Worm (Caenorhabditis elegans) whole organism, late embryonic: Measurements from ENCODE around the gene ZK697.8.

Experiments
- C38D4.7 ChIP-seq: fragments of 200-800 bp; sonication (Bioruptor generic); optimal IDR thresholded peaks from 2 replicates; lab custom pipeline; 2018; ENCODE audit warnings: mild to moderate bottlenecking, missing genetic modification characterization, moderate library complexity, missing compliant biosample characterization
- F13H6.1 ChIP-seq: sonication (generic microtip); optimal IDR thresholded peaks from 2 replicates; lab custom pipeline; 2016; ENCODE audit warnings: missing genetic modification characterization, missing compliant biosample characterization
- T23F11.4 ChIP-seq: fragments of 200-800 bp; sonication (Bioruptor generic); optimal IDR thresholded peaks from 2 replicates; lab custom pipeline; 2018; ENCODE audit warnings: mild to moderate bottlenecking, missing genetic modification characterization, missing compliant biosample characterization
- ceh-14 ChIP-seq: sonication (generic microtip); optimal IDR thresholded peaks from 2 replicates; lab custom pipeline; 2016; ENCODE audit warnings: missing genotype, missing genetic modification characterization, missing compliant biosample characterization
- ceh-18 ChIP-seq: sonication (generic microtip); optimal IDR thresholded peaks from 2 replicates; lab custom pipeline; 2016; ENCODE audit warnings: missing genetic modification characterization, missing compliant biosample characterization
- ceh-19 ChIP-seq: fragments of 200-800 bp; sonication (Bioruptor generic); optimal IDR thresholded peaks from 2 replicates; lab custom pipeline; 2018; ENCODE audit warnings: mild to moderate bottlenecking, missing genetic modification characterization, missing compliant biosample characterization
- ceh-22 ChIP-seq: sonication (generic microtip); optimal IDR thresholded peaks from 2 replicates; lab custom pipeline; 2017; ENCODE audit warnings: missing biosample characterization, missing genetic modification characterization
- ceh-24 ChIP-seq: sonication (generic microtip); optimal IDR thresholded peaks from 2 replicates; lab custom pipeline; 2016; ENCODE audit warnings: mild to moderate bottlenecking, missing genetic modification characterization, missing compliant biosample characterization
- ceh-45 ChIP-seq: fragments of 200-800 bp; sonication (Bioruptor generic); IDR thresholded peaks from 2 replicates; pipeline ENCODE4 v1.3.6; 2022; ENCODE audit warnings: missing genetic modification reagents, missing genetic modification characterization, missing compliant biosample characterization
- ceh-9 ChIP-seq: sonication (generic microtip); optimal IDR thresholded peaks from 2 replicates; lab custom pipeline; 2016; ENCODE audit warnings: mild to moderate bottlenecking, missing genetic modification characterization, inconsistent platforms, missing compliant biosample characterization
- che-1 ChIP-seq: sonication (generic microtip); optimal IDR thresholded peaks from 2 replicates; lab custom pipeline; 2016; ENCODE audit warnings: mild to moderate bottlenecking, missing genetic modification characterization, missing compliant biosample characterization
- dmd-4 ChIP-seq: sonication (generic microtip); optimal IDR thresholded peaks from 2 replicates; lab custom pipeline; 2016; ENCODE audit warnings: borderline replicate concordance, missing genetic modification characterization, missing compliant biosample characterization
- dve-1 ChIP-seq: sonication (generic microtip); optimal IDR thresholded peaks from 2 replicates; lab custom pipeline; 2017; ENCODE audit warnings: antibody characterized with exemption, mild to moderate bottlenecking, missing genetic modification characterization, missing compliant biosample characterization
- ets-4 ChIP-seq: sonication (generic microtip); optimal IDR thresholded peaks from 2 replicates; lab custom pipeline; 2016; ENCODE audit warnings: missing genetic modification characterization, missing compliant biosample characterization
- fax-1 ChIP-seq: sonication (generic microtip); optimal IDR thresholded peaks from 2 replicates; lab custom pipeline; 2016; ENCODE audit warnings: missing genotype, missing genetic modification characterization, missing compliant biosample characterization
- fkh-6 ChIP-seq: sonication (generic microtip); optimal IDR thresholded peaks from 2 replicates; lab custom pipeline; 2016; ENCODE audit warnings: missing genetic modification characterization, missing compliant biosample characterization
- hlh-15 ChIP-seq: sonication (generic microtip); optimal IDR thresholded peaks from 2 replicates; lab custom pipeline; 2016; ENCODE audit warnings: missing genetic modification characterization, missing compliant biosample characterization
- hlh-8 ChIP-seq: sonication (generic microtip); optimal IDR thresholded peaks from 2 replicates; lab custom pipeline; 2016; ENCODE audit warnings: missing genotype, missing genetic modification characterization, missing compliant biosample characterization
- lin-11 ChIP-seq: fragments of 200-800 bp; sonication (Bioruptor generic); optimal IDR thresholded peaks from 2 replicates; lab custom pipeline; 2018; ENCODE audit warnings: mild to moderate bottlenecking, missing genetic modification characterization, missing compliant biosample characterization
- nfya-1 ChIP-seq: sonication (generic microtip); optimal IDR thresholded peaks from 2 replicates; lab custom pipeline; 2017; ENCODE audit warnings: missing genetic modification characterization, mild to moderate bottlenecking, missing compliant biosample characterization, antibody characterized with exemption, moderate library complexity
- nhr-232 ChIP-seq: sonication (generic microtip); optimal IDR thresholded peaks from 2 replicates; lab custom pipeline; 2016; ENCODE audit warnings: missing genetic modification characterization, missing compliant biosample characterization
- npax-4 ChIP-seq: sonication (generic microtip); optimal IDR thresholded peaks from 2 replicates; lab custom pipeline; 2016; ENCODE audit warnings: missing genetic modification characterization, missing compliant biosample characterization
- odd-2 ChIP-seq: sonication (generic microtip); optimal IDR thresholded peaks from 2 replicates; lab custom pipeline; 2017; ENCODE audit warnings: antibody characterized with exemption, mild to moderate bottlenecking, missing genetic modification characterization, missing compliant biosample characterization
- pax-1 ChIP-seq: fragments of 150-350 bp; optimal IDR thresholded peaks from 2 replicates; lab custom pipeline; 2014; ENCODE audit warnings: missing biosample characterization, missing genetic modification characterization
- pha-2 ChIP-seq: sonication (generic microtip); optimal IDR thresholded peaks from 2 replicates; lab custom pipeline; 2017; ENCODE audit warnings: mild to moderate bottlenecking, missing genetic modification characterization, missing compliant biosample characterization
- ref-2 ChIP-seq: sonication (generic microtip); optimal IDR thresholded peaks from 2 replicates; lab custom pipeline; 2016; ENCODE audit warnings: missing genetic modification characterization, missing compliant biosample characterization
- rnt-1 ChIP-seq: sonication (generic microtip); optimal IDR thresholded peaks from 2 replicates; lab custom pipeline; 2016; ENCODE audit warnings: missing genetic modification characterization, missing compliant biosample characterization
- sdc-2 ChIP-seq: sonication (generic microtip); optimal IDR thresholded peaks from 2 replicates; lab custom pipeline; 2016; ENCODE audit warnings: missing genotype, missing genetic modification characterization, missing compliant biosample characterization
- tbx-2 ChIP-seq: sonication (generic microtip); optimal IDR thresholded peaks from 2 replicates; lab custom pipeline; 2016; ENCODE audit warnings: missing genetic modification characterization, missing compliant biosample characterization
- tbx-7 ChIP-seq: sonication (generic microtip); optimal IDR thresholded peaks from 2 replicates; lab custom pipeline; 2016; ENCODE audit warnings: missing genotype, missing genetic modification characterization, missing compliant biosample characterization
- unc-42 ChIP-seq: sonication (generic microtip); optimal IDR thresholded peaks from 2 replicates; lab custom pipeline; 2016; ENCODE audit warnings: missing genotype, missing genetic modification characterization, missing compliant biosample characterization
- unc-86 ChIP-seq: sonication (generic microtip); optimal IDR thresholded peaks from 2 replicates; lab custom pipeline; 2016; ENCODE audit warnings: missing genetic modification characterization, missing compliant biosample characterization
- zip-5 ChIP-seq: sonication (generic microtip); optimal IDR thresholded peaks from 2 replicates; lab custom pipeline; 2016; ENCODE audit warnings: missing genetic modification characterization, missing compliant biosample characterization
- ztf-16 ChIP-seq: sonication (generic microtip); optimal IDR thresholded peaks from 2 replicates; lab custom pipeline; 2017; ENCODE audit warnings: missing genetic modification characterization, missing compliant biosample characterization

The ZK697.8 gene

DNA sequence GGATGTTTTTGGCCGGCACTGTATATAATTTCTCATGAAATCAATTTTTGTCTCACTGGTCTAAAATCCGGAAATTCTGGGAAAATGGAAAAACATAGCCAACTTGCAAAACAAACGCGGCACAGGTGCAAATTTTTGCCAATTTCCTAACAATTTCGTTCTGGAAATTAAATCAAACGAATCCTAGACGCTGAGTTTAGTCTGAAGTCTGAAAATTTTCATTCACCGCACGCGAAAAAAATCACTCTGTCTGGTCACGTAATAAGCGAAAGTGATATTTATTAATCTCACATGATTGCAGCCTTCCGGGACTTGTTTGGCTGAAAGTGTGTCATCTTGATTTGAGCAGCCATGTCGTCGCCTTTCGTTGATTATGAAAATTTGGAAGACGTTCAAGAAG, 32.1 kb downstream of the ZK697.8 start, which contains the start of gene srw-103:
Gene srw-103, plus strand, starts transcription at position 301 of the 400 bp plus-strand sequence.
- TF ChIP-seq hlh-15 (tag; lab: Kevin White, UChicago) = no peak
- TF ChIP-seq dve-1 (tag; lab: Kevin White, UChicago) = no peak
- no peak for TF ChIP-seq fkh-6 (tag; lab: Kevin White, UChicago)
- TF ChIP-seq C38D4.7 (GFP tag; lab: Kevin White, UChicago) = no peak
- TF ChIP-seq ceh-14 = no peak
- TF ChIP-seq ceh-24 (tag; lab: Kevin White, UChicago) = no peak
- no peak for TF ChIP-seq fax-1 (tag; lab: Kevin White, UChicago)
- TF ChIP-seq ceh-9 = no peak
- no peak for TF ChIP-seq T23F11.4 (GFP tag; lab: Kevin White, UChicago)
- no peak for TF ChIP-seq tbx-2 (tag; lab: Kevin White, UChicago)
- TF ChIP-seq odd-2 (tag; lab: Kevin White, UChicago) = no peak
- TF ChIP-seq rnt-1 (tag; lab: Kevin White, UChicago) = no peak

DNA sequence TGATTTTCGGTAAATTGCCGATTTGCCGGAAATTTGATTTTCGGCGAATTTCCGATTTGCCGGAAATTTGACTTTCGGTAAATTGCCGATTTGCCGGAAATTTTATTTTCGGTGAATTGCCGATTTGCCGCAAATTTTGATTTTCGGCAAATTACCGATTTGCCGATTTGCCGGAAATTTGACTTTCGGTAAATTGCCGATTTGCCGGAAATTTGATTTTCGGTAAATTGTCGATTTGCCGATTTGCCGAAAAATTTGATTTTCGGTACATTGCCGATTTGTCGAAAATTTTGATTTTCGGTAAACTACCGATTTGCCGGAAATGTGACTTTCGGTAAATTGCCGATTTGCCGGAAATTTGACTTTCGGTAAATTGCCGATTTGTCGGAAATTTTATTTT, 35.2 kb downstream of the ZK697.8 start:
- 0 out of 2 replicates have a peak, but pooled peaks have one; percentile 67 for TF ChIP-seq ceh-45 (GFP tag; lab: Robert Waterston, UW)

DNA sequence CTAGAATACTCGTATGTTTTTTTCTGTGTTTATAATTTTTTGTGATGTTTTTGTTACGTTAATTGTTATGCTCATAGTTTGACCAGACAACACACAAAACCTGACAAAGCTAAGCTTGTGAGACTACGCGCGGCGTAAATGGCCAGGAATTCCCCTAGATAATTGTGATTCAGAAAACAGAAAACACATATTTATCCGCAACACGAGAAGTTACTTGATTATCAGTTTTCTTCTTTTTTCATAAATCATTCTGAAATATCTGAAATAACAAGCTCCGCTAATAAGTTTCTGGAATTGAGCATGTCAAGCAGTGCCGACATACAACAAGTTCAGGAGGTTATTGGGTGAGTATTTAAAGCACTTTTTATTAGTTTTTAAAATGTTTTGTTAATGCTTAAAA, 38.0 kb downstream of the ZK697.8 start, which contains the start of gene srw-100:
Gene srw-100, plus strand, starts transcription at position 301 of the 400 bp plus-strand sequence.
- TF ChIP-seq C38D4.7 (GFP tag; lab: Kevin White, UChicago) (no peak), che-1 (tag; lab: Kevin White, UChicago) (no peak), tbx-7 (tag; lab: Kevin White, UChicago) (no peak)

DNA sequence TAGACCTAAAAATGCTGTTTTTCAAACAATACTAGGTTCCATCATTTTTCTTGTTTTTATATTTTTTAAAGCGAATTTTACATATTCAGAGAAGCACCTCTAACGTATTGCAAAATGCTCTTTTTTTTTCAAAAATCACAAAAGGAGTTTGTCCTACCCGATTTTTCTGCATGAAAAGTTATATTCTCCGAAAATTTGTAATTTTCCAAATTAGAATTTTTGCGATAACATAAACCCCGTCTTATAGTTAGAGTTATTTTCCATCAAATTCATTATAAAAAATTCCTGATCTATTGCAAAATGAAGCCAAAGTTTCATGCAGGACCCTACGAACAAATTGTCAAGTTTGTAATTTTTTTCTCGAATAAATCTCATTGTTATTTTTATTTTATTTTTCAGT, 40.5 kb downstream of the ZK697.8 start, which contains the start of gene srw-99:
Gene srw-99, plus strand, starts transcription at position 301 of the 400 bp plus-strand sequence.
- no peak for TF ChIP-seq ref-2 (tag; lab: Kevin White, UChicago)
- no peak for TF ChIP-seq nhr-232 (tag; lab: Kevin White, UChicago)
- TF ChIP-seq ztf-16 (tag; lab: Kevin White, UChicago) = no peak
- no peak for TF ChIP-seq C38D4.7 (GFP tag; lab: Kevin White, UChicago)
- no peak for TF ChIP-seq lin-11 (tag; lab: Kevin White, UChicago)
- no peak for TF ChIP-seq dmd-4 (tag; lab: Kevin White, UChicago)
- TF ChIP-seq dve-1 (tag; lab: Kevin White, UChicago) = no peak
- TF ChIP-seq, all 69 proteins: peak for 0

DNA sequence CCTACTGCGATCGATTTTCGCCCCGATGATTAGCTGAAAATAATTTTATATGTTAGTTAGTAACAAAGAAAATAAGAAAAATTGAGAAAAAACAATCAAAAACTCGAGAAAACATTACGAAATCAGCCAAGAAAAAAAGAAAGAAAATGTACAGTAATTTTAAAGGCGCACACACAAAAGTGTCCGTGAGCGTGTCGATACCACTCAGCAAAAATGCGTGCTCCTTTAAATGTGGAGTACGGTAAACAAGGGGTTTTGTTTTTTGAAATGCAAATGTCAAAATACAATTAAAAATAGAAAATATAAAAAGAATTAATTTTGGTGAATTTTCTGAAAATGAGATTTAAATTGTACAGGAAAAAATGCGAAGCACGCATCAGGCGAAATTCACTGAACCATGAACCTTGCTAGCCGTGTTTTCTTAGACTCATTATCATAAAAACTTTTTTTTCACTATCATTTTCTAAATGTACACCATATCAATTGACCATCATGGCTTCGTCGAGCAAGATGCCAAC, 47.3 kb downstream of the ZK697.8 start, which contains the start of gene srw-90:
Gene srw-90, plus strand, starts transcription at position 468 of the 518 bp plus-strand sequence.
- TF ChIP-seq hlh-8 (tag; lab: Kevin White, UChicago) = no peak
- TF ChIP-seq pha-2 (tag; lab: Kevin White, UChicago) = no peak
- no peak for TF ChIP-seq rnt-1 (tag; lab: Kevin White, UChicago)
- TF ChIP-seq ceh-22 (tag; lab: Kevin White, UChicago) = no peak
- TF ChIP-seq nfya-1 (tag; lab: Kevin White, UChicago) = no peak
- no peak for TF ChIP-seq tbx-7 (tag; lab: Kevin White, UChicago)
- TF ChIP-seq sdc-2 = no peak
- TF ChIP-seq zip-5 (tag; lab: Kevin White, UChicago) = no peak
- no peak for TF ChIP-seq pax-1 (tag; lab: Kevin White, UChicago)
- TF ChIP-seq hlh-15 (tag; lab: Kevin White, UChicago) = no peak
- TF ChIP-seq npax-4 (tag; lab: Kevin White, UChicago) = no peak
- TF ChIP-seq ceh-18 = no peak
- no peak for TF ChIP-seq unc-42 (tag; lab: Kevin White, UChicago)
- TF ChIP-seq ets-4 (tag; lab: Kevin White, UChicago) = no peak
- TF ChIP-seq unc-86 (tag; lab: Kevin White, UChicago) = no peak
- TF ChIP-seq F13H6.1 = no peak
- no peak for TF ChIP-seq ceh-19 (GFP tag; lab: Kevin White, UChicago)
- no peak for TF ChIP-seq ceh-24 (tag; lab: Kevin White, UChicago)
